Worm (Caenorhabditis elegans) whole organism, L2 larva: Measurements from ENCODE around the gene hira-1.

Experiments used
- Y55F3AM.14 ChIP-seq: fragments of 200-800 bp; sonication (Bioruptor generic); optimal IDR thresholded peaks from 2 replicates; lab custom pipeline; 2018; ENCODE audit warnings: mild to moderate bottlenecking, missing genetic modification characterization, missing compliant biosample characterization
- ceh-16 ChIP-seq: fragments of 150-350 bp; optimal IDR thresholded peaks from 2 replicates; lab custom pipeline; 2014; ENCODE audit warnings: missing biosample characterization, missing genetic modification characterization
- ceh-82 ChIP-seq: fragments of 150-350 bp; optimal IDR thresholded peaks from 2 replicates; lab custom pipeline; 2014; ENCODE audit warnings: missing biosample characterization, missing genetic modification characterization
- elt-3 ChIP-seq: sonication (generic microtip); optimal IDR thresholded peaks from 2 replicates; lab custom pipeline; 2017; ENCODE audit warnings: missing biosample characterization, missing genetic modification characterization
- lin-39 ChIP-seq: fragments of 150-350 bp; optimal IDR thresholded peaks from 2 replicates; lab custom pipeline; 2014; ENCODE audit warnings: missing biosample characterization, missing genetic modification reagents, missing genetic modification characterization
- mdl-1 ChIP-seq, 2 experiments: fragments of 150-350 bp in 1 of 2; sonication (generic microtip) in 1 of 2; optimal IDR thresholded peaks; 2 replicates each; lab custom pipeline; 2017; ENCODE audit warnings: missing biosample characterization in 2 of 2, missing genetic modification characterization in 2 of 2
- nhr-12 ChIP-seq: fragments of 150-350 bp; optimal IDR thresholded peaks from 2 replicates; lab custom pipeline; 2014; ENCODE audit warnings: missing biosample characterization, missing genetic modification characterization
- nhr-237 ChIP-seq: fragments of 150-350 bp; optimal IDR thresholded peaks from 2 replicates; lab custom pipeline; 2014; ENCODE audit warnings: missing biosample characterization, missing genetic modification characterization
- unc-62 ChIP-seq: fragments of 150-350 bp; optimal IDR thresholded peaks from 2 replicates; lab custom pipeline; 2014; ENCODE audit warnings: missing biosample characterization, missing genetic modification reagents, missing genetic modification characterization

ce11 chrIII:5202641-5203040 lies 11.7 kb downstream of the hira-1 start:
- TF ChIP-seq mdl-1 (tag; optimal IDR thresholded peaks at IDR 0.05; lab: Kevin White, UChicago) (no peak), Y55F3AM.14 (no peak), elt-3 (no peak), ceh-16 (tag; lab: Kevin White, UChicago) (no peak), ceh-82 (tag; lab: Kevin White, UChicago) (no peak), nhr-237 (tag; lab: Kevin White, UChicago) (no peak), nhr-12 (tag; lab: Kevin White, UChicago) (no peak), lin-39 (no peak), unc-62 (no peak)
